Fruit fly (Drosophila melanogaster): ENCODE results near the gene CG1271.

Gene CG1271

DNA sequence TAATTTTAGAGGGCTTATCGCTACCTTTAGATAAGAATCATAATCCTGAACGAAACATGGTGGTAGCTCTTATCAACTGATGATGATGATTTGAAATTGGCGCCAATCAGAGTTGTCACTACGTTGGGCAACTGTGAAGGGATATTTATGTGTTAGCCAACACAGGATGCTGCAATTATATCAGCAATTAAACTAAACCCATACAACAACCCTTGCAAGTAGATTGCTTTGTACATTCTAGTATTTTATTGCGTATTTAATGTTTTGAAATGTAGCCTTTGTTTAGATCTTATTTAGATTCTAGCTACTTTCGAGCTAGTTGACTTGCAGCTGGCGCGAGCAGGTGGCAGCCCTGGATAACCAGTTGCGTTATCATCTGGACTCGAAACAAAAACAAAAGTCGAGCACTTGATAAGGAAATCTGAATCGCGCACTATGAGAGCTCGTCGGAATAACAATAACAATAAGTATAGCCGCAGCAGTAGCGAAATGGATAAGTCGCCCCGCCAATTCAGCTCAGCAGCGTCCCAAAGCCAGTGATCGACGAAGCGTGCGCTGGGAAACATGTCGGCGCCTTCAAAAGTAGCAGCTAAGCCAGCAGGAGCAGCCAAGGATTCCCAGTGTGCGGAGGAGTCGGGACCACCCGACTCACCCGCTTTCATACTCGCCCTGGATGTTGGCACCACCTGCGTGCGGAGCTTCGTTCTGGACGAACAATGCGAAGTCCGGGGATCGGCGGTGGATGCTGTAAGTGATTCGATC, at the start of gene CG1271 (continued):
- TF ChIP-seq tll (GFP tag; optimal IDR thresholded peaks at IDR 0.05), result peak; percentile 29 to 81
- no peak for TF ChIP-seq seq (GFP tag; IDR thresholded peaks at IDR 0.05)
- peak; percentile 59 for TF ChIP-seq twi (tag; optimal IDR thresholded peaks at IDR 0.05)
- peak; percentile 58 for TF ChIP-seq D19B (GFP tag; optimal IDR thresholded peaks at IDR 0.05)
- peak; percentile 82 for TF ChIP-seq CG13624 (GFP tag; optimal IDR thresholded peaks at IDR 0.05)
- no peak for TF ChIP-seq Asciz (GFP tag; optimal IDR thresholded peaks at IDR 0.05)
- peak; percentile 5 for TF ChIP-seq CG17802 (tag; optimal IDR thresholded peaks at IDR 0.05)
- TF ChIP-seq cwo (GFP tag; optimal IDR thresholded peaks at IDR 0.05), result peak; percentile 84
- TF ChIP-seq Sry-δ (GFP tag; optimal IDR thresholded peaks at IDR 0.05), result peak; percentile 72
- peak; percentile 73 for TF ChIP-seq CG9932 (GFP tag; IDR thresholded peaks at IDR 0.05)
- peak; percentile 52 for TF ChIP-seq nom (GFP tag; optimal IDR thresholded peaks at IDR 0.05)
- TF ChIP-seq Ada2b (GFP tag; IDR thresholded peaks at IDR 0.05), result 0 out of 2 replicates have a peak, but pooled peaks have one; percentile 25
- TF ChIP-seq slp2 (GFP tag; optimal IDR thresholded peaks at IDR 0.05), result peak; percentile 42
- TF ChIP-seq CG4282 (GFP tag; optimal IDR thresholded peaks at IDR 0.05), result peak; percentile 29
- TF ChIP-seq gsb (GFP tag; IDR thresholded peaks at IDR 0.05), result peak; percentile 26; the same call in 1 of the 2 replicates
- TF ChIP-seq BtbVII (GFP tag; optimal IDR thresholded peaks at IDR 0.05), result peak; percentile 32
- TF ChIP-seq Dref (GFP tag; IDR thresholded peaks at IDR 0.05), result 0 out of 2 replicates have a peak, but pooled peaks have one; percentile 16
- peak; percentile 72 for TF ChIP-seq bab2 (GFP tag; optimal IDR thresholded peaks at IDR 0.05)
- TF ChIP-seq HLH54F (GFP tag; optimal IDR thresholded peaks at IDR 0.05), result peak; percentile 72
- peak; percentile 62 for TF ChIP-seq CG18619 (GFP tag; optimal IDR thresholded peaks at IDR 0.05)
- TF ChIP-seq CG15696 (tag; optimal IDR thresholded peaks at IDR 0.05), result peak; percentile 40
- TF ChIP-seq shn (GFP tag; optimal IDR thresholded peaks at IDR 0.05), result peak; percentile 65
- 0 out of 3 replicates have a peak, but pooled peaks have one; percentile 45 for TF ChIP-seq C15 (GFP tag; IDR thresholded peaks at IDR 0.05)
- no peak for TF ChIP-seq CG42726 (GFP tag; IDR thresholded peaks at IDR 0.05; ENCODE audit: partially characterized antibody)
- TF ChIP-seq Aef1 (GFP tag; IDR thresholded peaks at IDR 0.05), result peak; percentile 78
- TF ChIP-seq CG8388 (GFP tag; optimal IDR thresholded peaks at IDR 0.05), result no peak
- TF ChIP-seq CG3065 (GFP tag; optimal IDR thresholded peaks at IDR 0.05), result no peak
- no peak for TF ChIP-seq CG9876 (GFP tag; optimal IDR thresholded peaks at IDR 0.05)
- TF ChIP-seq Doc3 (GFP tag; IDR thresholded peaks at IDR 0.05; ENCODE audit: partially characterized antibody), result no peak
- peak; percentile 58 for TF ChIP-seq dmrt99B (tag; optimal IDR thresholded peaks at IDR 0.05)
- TF ChIP-seq Chrac-16 (GFP tag; optimal IDR thresholded peaks at IDR 0.05), result peak; percentile 57
- no peak for TF ChIP-seq jigr1 (GFP tag; IDR thresholded peaks at IDR 0.05)
- TF ChIP-seq repo (GFP tag; optimal IDR thresholded peaks at IDR 0.05), result peak; percentile 38
- no peak for TF ChIP-seq CG11696 (GFP tag; IDR thresholded peaks at IDR 0.05)
- TF ChIP-seq zfh1 (GFP tag; IDR thresholded peaks at IDR 0.05), result peak; percentile 70
- no peak for TF ChIP-seq CG17612 (GFP tag; IDR thresholded peaks at IDR 0.05)
- TF ChIP-seq tna (GFP tag; IDR thresholded peaks at IDR 0.05; ENCODE audit: partially characterized antibody), result no peak
- peak; percentile 30 for TF ChIP-seq Ssrp (tag; optimal IDR thresholded peaks at IDR 0.05)
- peak; percentile 67 for TF ChIP-seq CG1792 (GFP tag; optimal IDR thresholded peaks at IDR 0.05)
- peak; percentile 44; the same call in 2 of the 3 replicates for TF ChIP-seq CG16813 (GFP tag; IDR thresholded peaks at IDR 0.05; ENCODE audit: partially characterized antibody)
- TF ChIP-seq CG10565 (GFP tag; optimal IDR thresholded peaks at IDR 0.05), result no peak
- peak; percentile 40 for TF ChIP-seq CG9609 (GFP tag; optimal IDR thresholded peaks at IDR 0.05)
- TF ChIP-seq dpn (GFP tag; optimal IDR thresholded peaks at IDR 0.05), result peak; percentile 53 to 73
- peak; percentile 57 for TF ChIP-seq CG3995 (GFP tag; optimal IDR thresholded peaks at IDR 0.05)
- TF ChIP-seq CG4404 (GFP tag; IDR thresholded peaks at IDR 0.05), result peak; percentile 29; the same call in 1 of the 2 replicates
- peak; percentile 50; the same call in 1 of the 2 replicates for TF ChIP-seq CG4730 (GFP tag; IDR thresholded peaks at IDR 0.05)
- peak; percentile 73 for TF ChIP-seq CG1603 (tag; optimal IDR thresholded peaks at IDR 0.05)
- TF ChIP-seq sqz (GFP tag; optimal IDR thresholded peaks at IDR 0.05), result no peak
